Fruit fly (Drosophila melanogaster): ENCODE measurements around the gene CG4318.
A peak's percentile ranks its signal among the peaks of the same experiment; 100 is the strongest.

Gene CG4318

dm6 chrX:13116438-13117243, 38.1 kb downstream of the CG4318 start:
- TF ChIP-seq YL-1 (GFP tag; optimal IDR thresholded peaks at IDR 0.05) (no peak), bab2 (GFP tag; optimal IDR thresholded peaks at IDR 0.05) (peak; percentile 3), CG31441 (GFP tag; IDR thresholded peaks at IDR 0.05) (peak; percentile 36; the same call in 1 of the 2 replicates), CG2678 (tag; optimal IDR thresholded peaks at IDR 0.05) (peak; percentile 10), CG18262 (tag; optimal IDR thresholded peaks at IDR 0.05) (peak; percentile 27), CG7839 (tag; optimal IDR thresholded peaks at IDR 0.05) (peak; percentile 5), Med (GFP tag) (peak; percentile 57), D19A (tag; optimal IDR thresholded peaks at IDR 0.05) (peak; percentile 69), BtbVII (GFP tag; optimal IDR thresholded peaks at IDR 0.05) (no peak), Sox100B (GFP tag; optimal IDR thresholded peaks at IDR 0.05) (peak; percentile 11), nmo (GFP tag; optimal IDR thresholded peaks at IDR 0.05) (peak; percentile 11), nom (GFP tag; optimal IDR thresholded peaks at IDR 0.05) (peak; percentile 92), shn (GFP tag; optimal IDR thresholded peaks at IDR 0.05) (no peak), Eip74EF (GFP tag; optimal IDR thresholded peaks at IDR 0.05) (peak in 1 of 2 experiments; percentile 14), CG17361 (GFP tag; IDR thresholded peaks at IDR 0.05) (peak; percentile 35; the same call in 2 of the 3 replicates), Hr51 (GFP tag; optimal IDR thresholded peaks at IDR 0.05) (peak in 1 of 2 experiments; percentile 16), CG11504 (tag; optimal IDR thresholded peaks at IDR 0.05) (peak; percentile 49), Nf-YB (GFP tag; optimal IDR thresholded peaks at IDR 0.05) (no peak), dmrt99B (tag; optimal IDR thresholded peaks at IDR 0.05) (peak; percentile 22), row (GFP tag; IDR thresholded peaks at IDR 0.05) (peak; percentile 22; the same call in 2 of the 3 replicates), CG13424 (tag; optimal IDR thresholded peaks at IDR 0.05) (peak; percentile 5), phol (tag; optimal IDR thresholded peaks at IDR 0.05) (peak; percentile 3), bsh (GFP tag; optimal IDR thresholded peaks at IDR 0.05) (peak in 1 of 2 experiments; percentile 7), sens (GFP tag) (peak; percentile 66), gem (tag; optimal IDR thresholded peaks at IDR 0.05) (peak; percentile 21), HLH54F (GFP tag; optimal IDR thresholded peaks at IDR 0.05) (no peak), CG13287 (GFP tag; IDR thresholded peaks at IDR 0.05; ENCODE audit: partially characterized antibody) (no peak)

DNA sequence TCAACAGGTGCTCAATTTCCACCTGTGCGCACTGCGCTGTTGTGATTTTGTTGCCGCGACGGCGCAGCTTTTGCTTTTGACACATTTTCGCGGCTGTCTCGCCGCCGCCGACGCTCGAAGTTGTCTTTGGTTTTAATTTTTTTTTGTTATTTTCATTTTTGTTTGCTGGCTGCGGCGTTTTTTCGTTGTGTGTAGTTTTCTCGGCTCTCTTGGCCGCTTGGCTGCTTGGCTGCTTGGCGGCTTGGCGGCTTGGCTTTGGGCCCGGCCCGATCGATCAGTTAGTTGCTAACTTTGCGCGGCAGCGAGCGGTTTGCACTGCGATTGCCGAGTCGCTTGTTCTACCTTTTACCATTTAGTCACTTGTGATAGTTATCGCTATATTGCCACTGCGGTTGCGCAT, 39.9 kb downstream of the CG4318 start, which contains the start of gene CG42237:
TSS of gene CG42237 (plus strand) at position 271 of the 400 bp plus-strand sequence.
- TF ChIP-seq gro (GFP tag; optimal IDR thresholded peaks at IDR 0.05) (no peak), Doc3 (GFP tag; IDR thresholded peaks at IDR 0.05; ENCODE audit: partially characterized antibody) (no peak), CG13424 (tag; optimal IDR thresholded peaks at IDR 0.05) (no peak), chm (GFP tag; IDR thresholded peaks at IDR 0.05) (peak; percentile 21; the same call in 1 of the 2 replicates), Med (GFP tag) (peak; percentile 72), onecut (GFP tag; IDR thresholded peaks at IDR 0.05) (peak; percentile 29; the same call in 1 of the 2 replicates), Drgx (GFP tag; IDR thresholded peaks at IDR 0.05) (peak; percentile 61), Spps (tag; optimal IDR thresholded peaks at IDR 0.05) (no peak), CG32772 (GFP tag; IDR thresholded peaks at IDR 0.05) (peak; percentile 40; the same call in 1 of the 2 replicates), dan (GFP tag; IDR thresholded peaks at IDR 0.05) (no peak), CG6175 (GFP tag; IDR thresholded peaks at IDR 0.05) (peak; percentile 39; the same call in 1 of the 3 replicates), CG4360 (GFP tag; IDR thresholded peaks at IDR 0.05) (no peak), D19B (GFP tag; optimal IDR thresholded peaks at IDR 0.05) (peak; percentile 53), row (GFP tag; IDR thresholded peaks at IDR 0.05) (0 out of 3 replicates have a peak, but pooled peaks have one; percentile 48), amos (GFP tag; IDR thresholded peaks at IDR 0.05; ENCODE audit: partially characterized antibody) (no peak), GATAe (GFP tag; conservative IDR thresholded peaks at IDR 0.05) (no peak), vvl (GFP tag; IDR thresholded peaks at IDR 0.05) (0 out of 2 replicates have a peak, but pooled peaks have one; percentile 43), CG12744 (GFP tag; optimal IDR thresholded peaks at IDR 0.05) (no peak), nom (GFP tag; optimal IDR thresholded peaks at IDR 0.05) (peak; percentile 67), CG3281 (GFP tag; optimal IDR thresholded peaks at IDR 0.05) (no peak), phol (tag; optimal IDR thresholded peaks at IDR 0.05) (no peak), ci (GFP tag; IDR thresholded peaks at IDR 0.05) (0 out of 3 replicates have a peak, but pooled peaks have one; percentile 24), Jarid2 (GFP tag; optimal IDR thresholded peaks at IDR 0.05) (peak; percentile 4), chinmo (GFP tag; IDR thresholded peaks at IDR 0.05; ENCODE audit: partially characterized antibody) (peak; percentile 64; the same call in 1 of the 4 replicates), CG13287 (GFP tag; IDR thresholded peaks at IDR 0.05; ENCODE audit: partially characterized antibody) (0 out of 2 replicates have a peak, but pooled peaks have one; percentile 10)
